Worm (Caenorhabditis elegans) whole organism, L1 larva: Measurements from ENCODE around the gene fis-1.

Experiments
- C16A3.4 ChIP-seq: fragments of 150-350 bp; optimal IDR thresholded peaks from 2 replicates; lab custom pipeline; 2014; ENCODE audit warnings: missing biosample characterization, missing genetic modification characterization
- F16B12.6 ChIP-seq: fragments of 150-350 bp; optimal IDR thresholded peaks from 2 replicates; lab custom pipeline; 2014; ENCODE audit warnings: missing biosample characterization, missing genetic modification characterization
- Y116A8C.19 ChIP-seq: sonication (generic microtip); optimal IDR thresholded peaks from 2 replicates; lab custom pipeline; 2016; ENCODE audit warnings: missing compliant biosample characterization, missing genetic modification characterization, borderline replicate concordance
- aha-1 ChIP-seq: fragments of 150-350 bp; optimal IDR thresholded peaks from 2 replicates; lab custom pipeline; 2014; ENCODE audit warnings: missing biosample characterization, missing genetic modification characterization
- alr-1 ChIP-seq: fragments of 200-800 bp; sonication (Bioruptor generic); optimal IDR thresholded peaks from 2 replicates; lab custom pipeline; 2018; ENCODE audit warnings: borderline replicate concordance, mild to moderate bottlenecking, missing genetic modification characterization, missing compliant biosample characterization
- ama-1 ChIP-seq: fragments of 150-350 bp; optimal IDR thresholded peaks from 2 replicates; lab custom pipeline; 2014
- blmp-1 ChIP-seq: fragments of 150-350 bp; optimal IDR thresholded peaks from 2 replicates; lab custom pipeline; 2014; ENCODE audit warnings: missing biosample characterization, missing genetic modification characterization
- ceh-8 ChIP-seq: fragments of 200-800 bp; sonication (Bioruptor generic); optimal IDR thresholded peaks from 2 replicates; lab custom pipeline; 2018; ENCODE audit warnings: mild to moderate bottlenecking, missing genetic modification characterization, moderate library complexity, missing compliant biosample characterization
- ceh-88 ChIP-seq: fragments of 200-800 bp; sonication (Bioruptor generic); IDR thresholded peaks from 2 replicates; pipeline ENCODE4 v1.3.6; 2022; ENCODE audit warnings: missing genetic modification characterization, missing compliant biosample characterization
- dpl-1 ChIP-seq, 3 experiments: fragments of 150-350 bp in 2 of 3; sonication (generic microtip) in 1 of 3; optimal IDR thresholded peaks; 2 replicates each; lab custom pipeline; 2014 to 2017; ENCODE audit warnings: missing biosample characterization in 3 of 3, missing genetic modification characterization in 3 of 3, missing genetic modification reagents in 3 of 3
- egl-27 ChIP-seq, 2 experiments: fragments of 150-350 bp in 1 of 2; sonication (generic microtip); optimal IDR thresholded peaks; 3 replicates each; lab custom pipeline; 2017 to 2018; ENCODE audit warnings: missing biosample characterization in 2 of 2, missing genetic modification characterization in 2 of 2, missing genetic modification reagents in 2 of 2
- elt-2 ChIP-seq: sonication (generic microtip); optimal IDR thresholded peaks from 2 replicates; lab custom pipeline; 2016; ENCODE audit warnings: missing genetic modification characterization, mild to moderate bottlenecking, inconsistent platforms, missing compliant biosample characterization, missing genetic modification reagents
- elt-3 ChIP-seq, 6 experiments: fragments of 150-350 bp in 1 of 6; sonication (generic microtip); optimal IDR thresholded peaks; 2 replicates each; lab custom pipeline; 2017 to 2018; ENCODE audit warnings: missing biosample characterization in 6 of 6, missing genetic modification characterization in 6 of 6, inconsistent platforms in 1 of 6
- ets-5 ChIP-seq: fragments of 200-800 bp; sonication (Bioruptor generic); IDR thresholded peaks from 2 replicates; pipeline ENCODE4 v1.3.6; 2022; ENCODE audit warnings: missing genetic modification characterization, missing compliant biosample characterization
- fkh-10 ChIP-seq: sonication (generic microtip); optimal IDR thresholded peaks from 2 replicates; lab custom pipeline; 2017; ENCODE audit warnings: missing biosample characterization, missing genetic modification reagents, missing genetic modification characterization
- fkh-8 ChIP-seq: sonication (generic microtip); optimal IDR thresholded peaks from 2 replicates; lab custom pipeline; 2016; ENCODE audit warnings: mild to moderate bottlenecking, missing genetic modification characterization, missing compliant biosample characterization
- fos-1 ChIP-seq: fragments of 150-350 bp; optimal IDR thresholded peaks from 2 replicates; lab custom pipeline; 2014; ENCODE audit warnings: missing biosample characterization, missing genetic modification characterization
- hlh-17 ChIP-seq: fragments of 200-800 bp; sonication (Bioruptor generic); optimal IDR thresholded peaks from 2 replicates; lab custom pipeline; 2018; ENCODE audit warnings: missing genetic modification characterization, mild to moderate bottlenecking, missing compliant biosample characterization, moderate library complexity, borderline replicate concordance
- hlh-4 ChIP-seq: sonication (generic microtip); optimal IDR thresholded peaks from 2 replicates; lab custom pipeline; 2016; ENCODE audit warnings: mild to moderate bottlenecking, missing genetic modification characterization, missing compliant biosample characterization
- hpl-2 ChIP-seq: fragments of 150-350 bp; optimal IDR thresholded peaks from 2 replicates; lab custom pipeline; 2014; ENCODE audit warnings: missing biosample characterization, missing genetic modification reagents, missing genetic modification characterization
- irx-1 ChIP-seq: sonication (generic microtip); optimal IDR thresholded peaks from 2 replicates; lab custom pipeline; 2016; ENCODE audit warnings: missing genetic modification characterization, missing compliant biosample characterization
- lin-13 ChIP-seq: fragments of 150-350 bp; optimal IDR thresholded peaks from 2 replicates; lab custom pipeline; 2014; ENCODE audit warnings: missing biosample characterization, missing genetic modification reagents, missing genetic modification characterization
- lin-35 ChIP-seq, 2 experiments: fragments of 150-350 bp; optimal IDR thresholded peaks; 2 replicates each; lab custom pipeline; 2014; ENCODE audit warnings: missing biosample characterization in 2 of 2, missing genetic modification characterization in 2 of 2, missing genetic modification reagents in 2 of 2
- lin-39 ChIP-seq: fragments of 150-350 bp; optimal IDR thresholded peaks from 2 replicates; lab custom pipeline; 2014; ENCODE audit warnings: missing biosample characterization, missing genetic modification reagents, missing genetic modification characterization
- lir-3 ChIP-seq: sonication (generic microtip); optimal IDR thresholded peaks from 2 replicates; lab custom pipeline; 2016; ENCODE audit warnings: mild to moderate bottlenecking, missing genetic modification characterization, moderate library complexity, missing compliant biosample characterization; ENCODE audit not compliant: poor library complexity
- mdl-1 ChIP-seq, 2 experiments: fragments of 150-350 bp; optimal IDR thresholded peaks; 2 replicates each; lab custom pipeline; 2014 to 2017; ENCODE audit warnings: missing biosample characterization in 2 of 2, missing genetic modification characterization in 2 of 2, inconsistent platforms in 1 of 2
- mef-2 ChIP-seq: fragments of 150-350 bp; optimal IDR thresholded peaks from 2 replicates; lab custom pipeline; 2014; ENCODE audit warnings: missing biosample characterization, missing genetic modification characterization
- mep-1 ChIP-seq: fragments of 150-350 bp; optimal IDR thresholded peaks from 2 replicates; lab custom pipeline; 2014; ENCODE audit warnings: missing biosample characterization, missing genetic modification characterization
- nhr-11 ChIP-seq: fragments of 150-350 bp; optimal IDR thresholded peaks from 2 replicates; lab custom pipeline; 2014; ENCODE audit warnings: missing biosample characterization, missing genetic modification characterization
- nhr-12 ChIP-seq: sonication (generic microtip); optimal IDR thresholded peaks from 2 replicates; lab custom pipeline; 2017; ENCODE audit warnings: missing biosample characterization, missing genetic modification characterization
- nhr-19 ChIP-seq: fragments of 200-800 bp; sonication (Bioruptor generic); conservative IDR thresholded peaks from 2 replicates; pipeline ENCODE4 v1.3.6; 2022; ENCODE audit warnings: missing genetic modification characterization, missing compliant biosample characterization
- nhr-20 ChIP-seq: sonication (generic microtip); optimal IDR thresholded peaks from 2 replicates; lab custom pipeline; 2016; ENCODE audit warnings: mild to moderate bottlenecking, missing genetic modification characterization, missing compliant biosample characterization
- nhr-237 ChIP-seq: fragments of 150-350 bp; optimal IDR thresholded peaks from 2 replicates; lab custom pipeline; 2014; ENCODE audit warnings: missing biosample characterization, missing genetic modification characterization
- nhr-47 ChIP-seq: sonication (generic microtip); optimal IDR thresholded peaks from 2 replicates; lab custom pipeline; 2016; ENCODE audit warnings: mild to moderate bottlenecking, missing genetic modification characterization, moderate library complexity, missing compliant biosample characterization
- nhr-71 ChIP-seq: sonication (generic microtip); optimal IDR thresholded peaks from 2 replicates; lab custom pipeline; 2016; ENCODE audit warnings: mild to moderate bottlenecking, missing genetic modification characterization, moderate library complexity, missing compliant biosample characterization
- nhr-85 ChIP-seq: sonication (generic microtip); peaks from one replicate; lab custom pipeline; 2016; ENCODE audit warnings: missing genetic modification characterization, inconsistent platforms, missing compliant biosample characterization
- pag-3 ChIP-seq: sonication (generic microtip); optimal IDR thresholded peaks from 2 replicates; lab custom pipeline; 2017; ENCODE audit warnings: missing genetic modification characterization, mild to moderate bottlenecking, missing compliant biosample characterization, antibody characterized with exemption, borderline replicate concordance; ENCODE audit not compliant: insufficient read depth
- pqm-1 ChIP-seq: sonication (generic microtip); optimal IDR thresholded peaks from 3 replicates; lab custom pipeline; 2017; ENCODE audit warnings: missing biosample characterization, missing genetic modification characterization
- skn-1 ChIP-seq: fragments of 150-350 bp; optimal IDR thresholded peaks from 2 replicates; lab custom pipeline; 2014; ENCODE audit warnings: missing biosample characterization, missing genetic modification characterization
- snu-23 ChIP-seq: sonication (generic microtip); optimal IDR thresholded peaks from 2 replicates; lab custom pipeline; 2016; ENCODE audit warnings: missing genetic modification characterization, missing compliant biosample characterization
- sox-4 ChIP-seq: sonication (generic microtip); optimal IDR thresholded peaks from 2 replicates; lab custom pipeline; 2016; ENCODE audit warnings: missing genetic modification characterization, missing compliant biosample characterization
- sptf-1 ChIP-seq: fragments of 150-350 bp; optimal IDR thresholded peaks from 2 replicates; lab custom pipeline; 2014; ENCODE audit warnings: missing biosample characterization, missing genetic modification characterization
- sup-37 ChIP-seq: fragments of 200-800 bp; sonication (Bioruptor generic); optimal IDR thresholded peaks from 2 replicates; lab custom pipeline; 2018; ENCODE audit warnings: mild to moderate bottlenecking, missing genetic modification characterization, missing compliant biosample characterization
- swsn-7 ChIP-seq: sonication (generic microtip); optimal IDR thresholded peaks from 2 replicates; lab custom pipeline; 2016; ENCODE audit warnings: missing genetic modification characterization, missing compliant biosample characterization
- tbx-2 ChIP-seq: sonication (generic microtip); optimal IDR thresholded peaks from 2 replicates; lab custom pipeline; 2016; ENCODE audit warnings: missing genetic modification characterization, missing compliant biosample characterization
- tlp-1 ChIP-seq: fragments of 150-350 bp; optimal IDR thresholded peaks from 2 replicates; lab custom pipeline; 2014; ENCODE audit warnings: missing biosample characterization, missing genetic modification characterization
- unc-130 ChIP-seq: fragments of 150-350 bp; optimal IDR thresholded peaks from 2 replicates; lab custom pipeline; 2017; ENCODE audit warnings: missing biosample characterization, missing genetic modification characterization, inconsistent platforms
- unc-62 ChIP-seq: fragments of 150-350 bp; optimal IDR thresholded peaks from 2 replicates; lab custom pipeline; 2014; ENCODE audit warnings: missing biosample characterization, missing genetic modification reagents, missing genetic modification characterization
- unc-86 ChIP-seq: sonication (generic microtip); optimal IDR thresholded peaks from 2 replicates; lab custom pipeline; 2016; ENCODE audit warnings: missing genetic modification characterization, missing compliant biosample characterization
- unc-98 ChIP-seq: fragments of 200-800 bp; sonication (Bioruptor generic); IDR thresholded peaks from 2 replicates; pipeline ENCODE4 v1.3.6; 2022; ENCODE audit warnings: missing genetic modification characterization, missing compliant biosample characterization
- xbp-1 ChIP-seq: sonication (generic microtip); optimal IDR thresholded peaks from 2 replicates; lab custom pipeline; 2016; ENCODE audit warnings: missing genetic modification characterization, missing compliant biosample characterization
- zag-1 ChIP-seq: fragments of 150-350 bp; optimal IDR thresholded peaks from 2 replicates; lab custom pipeline; 2014; ENCODE audit warnings: missing biosample characterization, missing genetic modification characterization
- zip-4 ChIP-seq: fragments of 200-800 bp; sonication (Bioruptor generic); optimal IDR thresholded peaks from 2 replicates; lab custom pipeline; 2018; ENCODE audit warnings: mild to moderate bottlenecking, missing genetic modification characterization, moderate library complexity, missing compliant biosample characterization
- ztf-11 ChIP-seq, 2 experiments: sonication (generic microtip); optimal IDR thresholded peaks; 2 replicates each; lab custom pipeline; 2016 to 2017; ENCODE audit warnings: missing genetic modification characterization in 2 of 2, missing biosample characterization in 1 of 2, missing compliant biosample characterization in 1 of 2

Gene fis-1

ce11 chrII:6741428-6741827 is 13.5 kb upstream of the fis-1 start, which contains the start of gene exos-8 (continued):
- TF ChIP-seq lir-3 (tag; lab: Kevin White, UChicago) (peak; percentile 75), tlp-1 (tag; lab: Kevin White, UChicago) (no peak), pag-3 (tag; lab: Kevin White, UChicago) (no peak), sup-37 (no peak), swsn-7 (tag; lab: Kevin White, UChicago) (peak; percentile 37), mdl-1 (tag; optimal IDR thresholded peaks at IDR 0.05; lab: Kevin White, UChicago) (no peak), F16B12.6 (tag; lab: Kevin White, UChicago) (peak; percentile 24), zip-4 (GFP tag; lab: Kevin White, UChicago) (no peak), alr-1 (tag; lab: Kevin White, UChicago) (no peak), egl-27 (tag; optimal IDR thresholded peaks at IDR 0.05; lab: Kevin White, UChicago) (no peak), sptf-1 (tag; lab: Kevin White, UChicago) (no peak), nhr-47 (peak; percentile 60), skn-1 (peak; percentile 6), hlh-17 (GFP tag; lab: Kevin White, UChicago) (no peak), nhr-12 (tag; lab: Kevin White, UChicago) (no peak), unc-86 (tag; lab: Kevin White, UChicago) (no peak), dpl-1 (GFP tag; optimal IDR thresholded peaks at IDR 0.05; lab: Kevin White, UChicago) (peak; percentile 46 to 71 (median 56)), irx-1 (tag; lab: Kevin White, UChicago) (no peak), unc-98 (no peak), pqm-1 (tag; lab: Kevin White, UChicago) (no peak), nhr-71 (tag; lab: Kevin White, UChicago) (peak; percentile 69), nhr-11 (tag; lab: Kevin White, UChicago) (no peak), lin-13 (GFP tag; lab: Kevin White, UChicago) (peak; percentile 63), unc-62 (GFP tag; lab: Kevin White, UChicago) (no peak), elt-3 (tag; optimal IDR thresholded peaks at IDR 0.05; lab: Kevin White, UChicago) (peak in 1 of 6 experiments; percentile 55), snu-23 (GFP tag; lab: Kevin White, UChicago) (peak; percentile 66), ama-1 (lab: Kevin White, UChicago) (no peak), ceh-88 (GFP tag; lab: Robert Waterston, UW) (no peak), nhr-237 (no peak), tbx-2 (peak; percentile 56), fos-1 (tag; lab: Kevin White, UChicago) (peak; percentile 22), lin-35 (GFP tag; optimal IDR thresholded peaks at IDR 0.05; lab: Kevin White, UChicago) (peak; percentile 34 to 82), mep-1 (tag; lab: Kevin White, UChicago) (no peak), Y116A8C.19 (no peak), lin-39 (no peak), ets-5 (GFP tag; lab: Robert Waterston, UW) (no peak), hlh-4 (no peak), nhr-85 (tag; lab: Kevin White, UChicago) (peak; percentile 59), nhr-20 (peak; percentile 65), fkh-10 (GFP tag; lab: Kevin White, UChicago) (no peak), fkh-8 (tag; lab: Kevin White, UChicago) (peak; percentile 58), mef-2 (tag; lab: Kevin White, UChicago) (no peak), unc-130 (peak; percentile 11), nhr-19 (GFP tag; lab: Robert Waterston, UW) (peak; percentile 45), sox-4 (tag; lab: Kevin White, UChicago) (no peak), ceh-8 (GFP tag; lab: Kevin White, UChicago) (no peak), aha-1 (tag; lab: Kevin White, UChicago) (no peak), xbp-1 (tag; lab: Kevin White, UChicago) (peak; percentile 53), blmp-1 (tag; lab: Kevin White, UChicago) (peak; percentile 55), ztf-11 (tag; optimal IDR thresholded peaks at IDR 0.05; lab: Kevin White, UChicago) (peak in 1 of 2 experiments; percentile 17), elt-2 (tag; lab: Kevin White, UChicago) (no peak), zag-1 (tag; lab: Kevin White, UChicago) (no peak), C16A3.4 (tag; lab: Kevin White, UChicago) (peak; percentile 65), hpl-2 (GFP tag; lab: Kevin White, UChicago) (peak; percentile 9)
